Fruit fly (Drosophila melanogaster): ENCODE results near the gene Sema5c.

The Sema5c gene

DNA sequence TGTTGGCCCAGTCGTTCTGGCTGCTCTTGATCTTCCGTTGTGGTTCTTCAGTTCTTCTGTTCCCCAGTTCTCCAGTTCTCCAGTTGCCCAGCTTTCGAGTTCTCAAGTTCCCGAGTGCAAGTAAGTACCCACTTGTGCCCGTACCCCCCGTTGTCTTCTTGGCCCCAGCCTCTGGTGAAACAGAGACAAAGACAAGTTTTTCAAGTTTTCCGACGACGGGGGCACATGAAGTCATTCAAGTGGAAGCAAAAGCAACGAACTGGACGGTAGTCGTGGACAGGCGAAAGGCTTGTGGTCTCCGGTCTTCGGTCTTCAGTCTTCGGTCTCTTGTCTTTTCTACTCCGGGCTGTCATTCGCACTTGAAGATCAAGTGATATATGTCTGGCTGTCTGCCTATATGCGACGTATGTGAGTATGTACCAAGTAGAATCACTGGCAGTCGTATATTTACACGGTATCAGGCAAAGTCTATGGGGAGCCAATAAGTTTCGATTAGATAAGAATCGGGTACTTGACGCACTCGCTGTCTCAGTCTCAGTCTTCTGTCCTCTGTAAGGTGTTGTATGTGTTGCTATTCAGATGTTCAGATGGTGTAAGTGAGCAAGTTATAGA lies 41.2 kb downstream of the Sema5c start (continued):
- TF ChIP-seq Dfd (GFP tag; optimal IDR thresholded peaks at IDR 0.05) (no peak), CG9705 (GFP tag; optimal IDR thresholded peaks at IDR 0.05) (no peak), ey (GFP tag; optimal IDR thresholded peaks at IDR 0.05) (peak; percentile 26), Sp1 (GFP tag; optimal IDR thresholded peaks at IDR 0.05) (no peak), CrebA (GFP tag; optimal IDR thresholded peaks at IDR 0.05; ENCODE audit: borderline replicate concordance) (no peak), brk (GFP tag; optimal IDR thresholded peaks at IDR 0.05) (no peak), br (GFP tag; optimal IDR thresholded peaks at IDR 0.05) (no peak)

DNA sequence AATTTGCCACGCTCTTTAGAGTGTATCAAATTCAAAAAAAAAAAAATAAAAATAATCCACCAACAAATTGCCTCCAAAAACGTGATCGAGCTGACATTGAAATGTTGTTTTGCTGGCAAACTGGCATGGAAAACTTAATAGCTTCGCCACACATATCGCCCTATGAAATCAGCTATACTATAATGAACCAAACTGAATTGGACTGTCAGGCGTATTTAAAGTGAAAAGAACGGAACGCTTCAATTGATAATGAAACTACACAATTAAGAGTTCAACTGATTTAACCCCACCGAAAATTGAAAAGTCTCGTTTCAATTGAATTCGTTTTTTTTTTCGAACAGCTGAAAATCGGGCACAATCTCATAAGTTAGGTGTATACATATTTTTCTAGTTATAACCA lies 42.5 kb downstream of the Sema5c start:
- TF ChIP-seq Vsx2 (GFP tag; optimal IDR thresholded peaks at IDR 0.05; ENCODE audit: partially characterized antibody), result no peak
- no peak for TF ChIP-seq dl (GFP tag; optimal IDR thresholded peaks at IDR 0.05; ENCODE audit: insufficient read depth in 1 of 2, partially characterized antibody in 2 of 2)
- no peak for TF ChIP-seq Dif (GFP tag; optimal IDR thresholded peaks at IDR 0.05; ENCODE audit: partially characterized antibody)
- no peak for TF ChIP-seq woc (GFP tag; optimal IDR thresholded peaks at IDR 0.05)

DNA sequence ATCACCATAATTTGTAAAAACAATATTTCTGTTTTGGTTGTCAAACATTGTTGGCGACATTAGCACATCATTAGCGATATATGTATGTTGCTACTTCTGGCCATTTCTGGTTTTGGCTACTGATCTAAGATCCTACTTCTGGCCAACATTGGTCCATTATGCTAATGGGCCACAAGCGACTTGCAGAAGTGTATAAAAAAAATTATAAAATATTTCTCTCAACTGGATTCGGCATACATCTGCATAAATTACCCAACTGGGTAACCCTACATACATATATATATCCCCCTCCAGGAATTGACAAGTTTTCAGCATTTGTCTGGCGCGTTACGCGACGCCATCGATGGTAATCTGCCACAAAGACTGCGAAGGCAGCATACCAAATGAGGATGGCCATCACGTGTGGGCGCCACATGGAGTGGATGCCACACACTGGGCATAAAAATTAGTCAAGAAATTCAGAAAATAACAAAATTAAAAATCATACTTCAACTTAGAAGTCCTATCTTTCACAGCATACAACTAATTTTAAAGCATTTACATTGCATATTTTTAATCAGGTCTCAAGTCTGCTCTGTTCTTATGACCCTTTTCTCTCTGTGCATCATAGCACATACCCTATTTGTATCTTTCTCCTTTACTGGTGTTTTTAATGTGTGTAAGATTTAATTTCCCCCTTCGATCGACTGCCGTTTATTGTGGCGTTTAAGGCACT lies 44.0 kb downstream of the Sema5c start:
- TF ChIP-seq sv (GFP tag; optimal IDR thresholded peaks at IDR 0.05), result peak; percentile 14
- TF ChIP-seq Jra (GFP tag; optimal IDR thresholded peaks at IDR 0.05), result no peak

- TF ChIP-seq tai (GFP tag; optimal IDR thresholded peaks at IDR 0.05) (no peak), Rel (GFP tag; optimal IDR thresholded peaks at IDR 0.05) (no peak), Rel (tag; optimal IDR thresholded peaks at IDR 0.05) (no peak), pan (optimal IDR thresholded peaks at IDR 0.05) (no peak), Hnf4 (GFP tag; optimal IDR thresholded peaks at IDR 0.05) (no peak), lola (GFP tag; optimal IDR thresholded peaks at IDR 0.05) (no peak), GATAd (GFP tag; optimal IDR thresholded peaks at IDR 0.05) (no peak), Vsx2 (GFP tag; optimal IDR thresholded peaks at IDR 0.05; ENCODE audit: partially characterized antibody) (no peak), Abd-B (GFP tag; optimal IDR thresholded peaks at IDR 0.05) (no peak), ey (GFP tag; optimal IDR thresholded peaks at IDR 0.05) (no peak), sage (GFP tag; optimal IDR thresholded peaks at IDR 0.05) (no peak)
Measured at dm6 chr3L:12036658-12037057, 45.0 kb downstream of the Sema5c start.

dm6 chr3L:12032257-12032656 lies 49.4 kb downstream of the Sema5c start, which contains the start of gene CG43993:
Gene CG43993, plus strand, starts transcription at chr3L:12032557.
- TF ChIP-seq sv (GFP tag; optimal IDR thresholded peaks at IDR 0.05), result no peak
- TF ChIP-seq br (GFP tag; optimal IDR thresholded peaks at IDR 0.05), result no peak
- TF ChIP-seq Hnf4 (GFP tag; optimal IDR thresholded peaks at IDR 0.05), result no peak
- no peak for TF ChIP-seq Rel (GFP tag; optimal IDR thresholded peaks at IDR 0.05)
- no peak for TF ChIP-seq Rel (tag; optimal IDR thresholded peaks at IDR 0.05)
- TF ChIP-seq GATAd (GFP tag; optimal IDR thresholded peaks at IDR 0.05), result no peak
- TF ChIP-seq woc (GFP tag; optimal IDR thresholded peaks at IDR 0.05), result no peak
- TF ChIP-seq foxo (GFP tag; optimal IDR thresholded peaks at IDR 0.05), result no peak
- TF ChIP-seq rgr (GFP tag; optimal IDR thresholded peaks at IDR 0.05), result no peak
- no peak for TF ChIP-seq sage (GFP tag; optimal IDR thresholded peaks at IDR 0.05)
- TF ChIP-seq N (GFP tag; optimal IDR thresholded peaks at IDR 0.05), result no peak
- TF ChIP-seq ey (GFP tag; optimal IDR thresholded peaks at IDR 0.05), result no peak
- TF ChIP-seq CrebA (GFP tag; optimal IDR thresholded peaks at IDR 0.05; ENCODE audit: borderline replicate concordance), result no peak
- TF ChIP-seq Hr78 (GFP tag; optimal IDR thresholded peaks at IDR 0.05), result no peak
- no peak for TF ChIP-seq CG9705 (GFP tag; optimal IDR thresholded peaks at IDR 0.05)
- TF ChIP-seq jim (GFP tag; optimal IDR thresholded peaks at IDR 0.05), result no peak
- TF ChIP-seq tai (GFP tag; optimal IDR thresholded peaks at IDR 0.05), result no peak

dm6 chr3L:12030521-12030920 lies 51.1 kb downstream of the Sema5c start:
- TF ChIP-seq Myc (optimal IDR thresholded peaks at IDR 0.05) (no peak), brk (GFP tag; optimal IDR thresholded peaks at IDR 0.05) (no peak), dl (GFP tag; optimal IDR thresholded peaks at IDR 0.05; ENCODE audit: insufficient read depth in 1 of 2, partially characterized antibody in 2 of 2) (no peak), CG32264 (GFP tag; optimal IDR thresholded peaks at IDR 0.05) (no peak), Hnf4 (GFP tag; optimal IDR thresholded peaks at IDR 0.05) (no peak), h (GFP tag; optimal IDR thresholded peaks at IDR 0.05) (peak; percentile 59), Rel (GFP tag; optimal IDR thresholded peaks at IDR 0.05) (no peak), Rel (tag; optimal IDR thresholded peaks at IDR 0.05) (no peak), OdsH (GFP tag; optimal IDR thresholded peaks at IDR 0.05) (peak; percentile 29), CG9705 (GFP tag; optimal IDR thresholded peaks at IDR 0.05) (no peak), jim (GFP tag; optimal IDR thresholded peaks at IDR 0.05) (no peak), rgr (GFP tag; optimal IDR thresholded peaks at IDR 0.05) (no peak), foxo (GFP tag; optimal IDR thresholded peaks at IDR 0.05) (no peak), tai (GFP tag; optimal IDR thresholded peaks at IDR 0.05) (no peak), woc (GFP tag; optimal IDR thresholded peaks at IDR 0.05) (peak; percentile 49), Hr83 (GFP tag; optimal IDR thresholded peaks at IDR 0.05; ENCODE audit: poor library complexity, severe bottlenecking) (no peak), Vsx2 (GFP tag; optimal IDR thresholded peaks at IDR 0.05; ENCODE audit: partially characterized antibody) (no peak), sv (GFP tag; optimal IDR thresholded peaks at IDR 0.05) (no peak), Jra (GFP tag; optimal IDR thresholded peaks at IDR 0.05) (no peak), N (GFP tag; optimal IDR thresholded peaks at IDR 0.05) (no peak), dmrt93B (GFP tag; optimal IDR thresholded peaks at IDR 0.05) (peak; percentile 7), ey (GFP tag; optimal IDR thresholded peaks at IDR 0.05) (peak; percentile 28), lola (GFP tag; optimal IDR thresholded peaks at IDR 0.05) (no peak), HLH106 (tag; optimal IDR thresholded peaks at IDR 0.05) (peak; percentile 16), pan (optimal IDR thresholded peaks at IDR 0.05) (peak; percentile 13), Mio (GFP tag; optimal IDR thresholded peaks at IDR 0.05) (no peak)
